Fruit fly (Drosophila melanogaster): ENCODE data around the gene beta4GalT7.

beta4GalT7 gene

DNA sequence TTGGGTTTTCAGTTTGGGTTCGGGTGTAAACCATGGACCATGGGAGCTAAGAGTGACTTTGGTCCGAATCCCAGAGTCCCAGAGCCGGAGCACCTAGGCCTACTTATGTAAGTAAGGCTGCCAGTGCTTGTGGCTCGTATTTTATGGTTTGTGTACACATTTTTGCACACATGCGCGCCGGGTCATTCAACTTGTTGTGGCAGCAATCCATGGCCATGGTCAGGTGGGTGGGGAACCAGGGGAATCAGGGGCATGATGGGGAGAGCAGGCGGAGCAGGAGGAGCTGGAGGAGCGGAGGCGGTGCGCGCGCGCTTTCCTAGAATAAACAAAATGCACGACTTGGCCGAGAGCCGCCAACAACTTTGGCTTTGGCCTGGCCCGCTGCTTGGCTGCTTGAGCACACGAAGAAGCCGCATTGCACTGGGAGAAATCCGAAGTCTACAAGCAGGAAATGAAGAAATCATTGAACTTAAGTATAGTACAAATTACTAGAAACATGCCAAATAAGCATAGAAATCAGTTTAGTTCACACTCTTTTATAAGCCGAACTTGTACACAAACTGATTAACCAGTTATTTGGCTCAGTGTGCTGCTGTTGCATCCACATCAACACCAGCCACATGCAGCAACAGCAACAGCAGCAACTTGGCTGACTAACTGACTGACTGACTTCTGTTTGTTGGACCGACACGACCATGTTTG, 13.2 kb upstream of the beta4GalT7 start:
- TF ChIP-seq Snoo (tag; optimal IDR thresholded peaks at IDR 0.05) (no peak), rn (GFP tag; IDR thresholded peaks at IDR 0.05) (peak; percentile 81), Ets98B (GFP tag; IDR thresholded peaks at IDR 0.05) (peak; percentile 95), CG13204 (GFP tag; optimal IDR thresholded peaks at IDR 0.05) (peak; percentile 72), CG17806 (tag; optimal IDR thresholded peaks at IDR 0.05) (peak; percentile 87), CG34367 (tag; optimal IDR thresholded peaks at IDR 0.05) (peak; percentile 85), CG4496 (GFP tag; IDR thresholded peaks at IDR 0.05) (peak; percentile 95), CG9948 (tag; optimal IDR thresholded peaks at IDR 0.05) (peak; percentile 88), CG32121 (GFP tag; IDR thresholded peaks at IDR 0.05) (peak; percentile 90), CG14655 (GFP tag; optimal IDR thresholded peaks at IDR 0.05) (peak; percentile 96), CG12605 (GFP tag; IDR thresholded peaks at IDR 0.05) (peak; percentile 88), D1 (tag; optimal IDR thresholded peaks at IDR 0.05) (no peak), Pif1B (GFP tag; optimal IDR thresholded peaks at IDR 0.05) (peak; percentile 83), EcR (GFP tag; optimal IDR thresholded peaks at IDR 0.05) (peak; percentile 84), fd96Ca (GFP tag; IDR thresholded peaks at IDR 0.05) (peak; percentile 93), CG8301 (tag; optimal IDR thresholded peaks at IDR 0.05) (peak; percentile 96), Pif1A (GFP tag; optimal IDR thresholded peaks at IDR 0.05) (peak; percentile 87), CG10348 (GFP tag; IDR thresholded peaks at IDR 0.05) (peak; percentile 51; the same call in 1 of the 2 replicates), gl (tag; optimal IDR thresholded peaks at IDR 0.05) (peak; percentile 81), CG15710 (tag; optimal IDR thresholded peaks at IDR 0.05) (peak; percentile 85), CG8159 (tag; optimal IDR thresholded peaks at IDR 0.05) (peak; percentile 87)

DNA sequence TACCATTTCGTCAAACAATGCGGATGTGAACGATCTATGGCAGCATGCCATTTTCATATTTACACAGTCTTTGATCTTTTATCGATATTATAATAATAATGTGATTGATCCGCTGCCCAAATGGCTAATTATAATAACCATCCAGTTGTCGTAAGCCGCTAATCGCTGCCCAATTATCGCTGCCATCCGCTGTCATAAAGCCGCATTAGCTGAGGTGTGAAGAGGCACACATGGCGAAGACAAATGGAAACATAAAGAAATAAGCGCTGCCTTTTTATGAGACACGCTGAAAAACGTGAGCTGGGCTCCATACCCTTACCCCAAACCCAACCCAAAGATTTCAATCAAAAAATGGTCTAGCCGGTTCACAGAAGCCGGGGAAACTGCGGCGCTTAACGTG, 11.0 kb upstream of the beta4GalT7 start:
- TF ChIP-seq rn (GFP tag; IDR thresholded peaks at IDR 0.05) (no peak), CG8159 (tag; optimal IDR thresholded peaks at IDR 0.05) (no peak), CG13204 (GFP tag; optimal IDR thresholded peaks at IDR 0.05) (no peak), D1 (tag; optimal IDR thresholded peaks at IDR 0.05) (no peak)

DNA sequence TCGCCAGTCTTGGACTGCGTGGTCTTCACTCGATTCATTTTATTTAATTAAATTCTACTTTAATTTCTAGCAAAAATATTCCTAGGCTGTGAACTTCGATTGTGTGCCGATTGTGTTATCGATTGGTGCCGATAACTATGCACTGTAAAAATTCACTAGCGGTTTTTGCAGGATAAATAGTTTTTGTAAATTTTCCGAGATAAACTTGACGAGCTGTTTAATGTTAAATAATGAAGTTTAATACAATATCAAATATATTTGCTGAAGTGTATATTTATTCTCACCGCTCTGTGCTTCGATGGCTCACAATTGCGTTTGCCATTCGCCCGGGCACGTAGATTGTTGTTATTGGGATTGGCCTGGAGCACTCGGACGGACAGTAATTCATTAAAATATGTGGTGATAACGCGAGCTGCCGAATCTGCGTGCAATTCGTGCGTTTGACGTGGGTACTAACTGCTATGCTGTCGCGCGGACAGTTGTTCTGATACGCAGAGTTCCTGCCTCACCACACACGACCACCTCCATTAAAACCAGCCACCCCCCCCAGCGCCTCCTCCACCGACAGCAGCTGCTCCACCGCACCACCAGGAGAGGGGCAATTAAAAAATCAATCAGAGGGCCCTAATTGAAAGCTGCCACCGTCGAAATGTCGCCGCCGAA, 2.0 kb downstream of the beta4GalT7 start, which contains the start of the genes EMC6 and Hr96:
EMC6 (minus strand) TSS at position 123 of the 663 bp plus-strand sequence.
Hr96 (plus strand) TSS at position 341 of the 663 bp plus-strand sequence.
- TF ChIP-seq CG8301 (tag; optimal IDR thresholded peaks at IDR 0.05) (peak; percentile 86), gl (tag; optimal IDR thresholded peaks at IDR 0.05) (peak; percentile 76), CG32121 (GFP tag; IDR thresholded peaks at IDR 0.05) (peak; percentile 91), CG8159 (tag; optimal IDR thresholded peaks at IDR 0.05) (peak; percentile 88), CG17806 (tag; optimal IDR thresholded peaks at IDR 0.05) (peak; percentile 86), CG4496 (GFP tag; IDR thresholded peaks at IDR 0.05) (peak; percentile 96), EcR (GFP tag; optimal IDR thresholded peaks at IDR 0.05) (peak; percentile 18), CG34367 (tag; optimal IDR thresholded peaks at IDR 0.05) (peak; percentile 84), CG12605 (GFP tag; IDR thresholded peaks at IDR 0.05) (peak; percentile 69; the same call in 1 of the 2 replicates), CG9948 (tag; optimal IDR thresholded peaks at IDR 0.05) (peak; percentile 84), fd96Ca (GFP tag; IDR thresholded peaks at IDR 0.05) (peak; percentile 93), CG15710 (tag; optimal IDR thresholded peaks at IDR 0.05) (peak; percentile 87), Ets98B (GFP tag; IDR thresholded peaks at IDR 0.05) (peak; percentile 94), CG13204 (GFP tag; optimal IDR thresholded peaks at IDR 0.05) (no peak), CG14655 (GFP tag; optimal IDR thresholded peaks at IDR 0.05) (no peak), Pif1A (GFP tag; optimal IDR thresholded peaks at IDR 0.05) (no peak), Snoo (tag; optimal IDR thresholded peaks at IDR 0.05) (peak; percentile 91), Pif1B (GFP tag; optimal IDR thresholded peaks at IDR 0.05) (peak; percentile 89), rn (GFP tag; IDR thresholded peaks at IDR 0.05) (peak; percentile 85), D1 (tag; optimal IDR thresholded peaks at IDR 0.05) (no peak), CG10348 (GFP tag; IDR thresholded peaks at IDR 0.05) (0 out of 2 replicates have a peak, but pooled peaks have one; percentile 28)

DNA sequence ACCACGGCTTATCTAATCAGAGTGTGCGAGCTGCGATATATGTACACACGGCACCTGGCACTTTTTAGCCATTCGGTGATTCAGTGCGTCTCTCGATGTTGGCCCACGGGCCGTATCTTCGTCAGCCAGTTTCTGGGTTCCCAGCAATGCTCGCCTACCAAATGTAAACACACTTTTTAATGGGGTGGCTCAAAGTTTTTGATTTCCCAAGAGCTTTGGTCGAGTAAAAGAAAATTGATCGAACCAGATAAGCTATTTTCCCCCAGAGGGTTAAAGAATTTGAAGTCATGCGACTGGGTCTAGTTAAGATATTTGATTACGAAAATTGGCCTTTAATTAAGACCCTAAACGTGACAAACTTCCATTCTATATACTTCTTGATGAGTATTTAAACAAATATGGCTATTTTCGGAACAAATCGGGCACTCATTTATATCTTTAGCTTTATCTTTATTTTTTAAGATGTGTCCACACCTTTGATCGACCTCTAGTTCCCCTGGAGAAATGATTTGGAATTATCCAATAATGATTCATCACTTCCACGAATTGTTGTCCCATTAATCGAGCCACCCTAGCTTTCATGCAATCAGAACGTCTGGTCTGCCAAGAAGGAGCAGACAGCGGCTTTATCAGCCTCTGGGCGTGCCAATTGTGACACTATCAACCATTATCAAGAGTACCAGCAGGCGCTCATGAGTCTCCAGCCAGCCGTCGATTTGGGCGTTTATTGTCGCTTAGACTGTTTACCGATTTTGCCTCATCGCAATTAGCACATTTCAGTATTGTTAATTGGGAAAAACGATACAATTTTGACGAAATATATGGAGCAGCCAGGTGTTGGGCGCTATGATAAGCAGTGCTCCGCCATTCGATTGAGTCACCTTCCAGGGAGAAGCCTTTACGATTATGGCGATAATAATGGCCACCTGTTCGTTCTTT, 4.5 kb downstream of the beta4GalT7 start:
- TF ChIP-seq CG17806 (tag; optimal IDR thresholded peaks at IDR 0.05) (peak; percentile 18), CG12605 (GFP tag; IDR thresholded peaks at IDR 0.05) (no peak), Ets98B (GFP tag; IDR thresholded peaks at IDR 0.05) (no peak), EcR (GFP tag; optimal IDR thresholded peaks at IDR 0.05) (no peak), gl (tag; optimal IDR thresholded peaks at IDR 0.05) (no peak), CG8301 (tag; optimal IDR thresholded peaks at IDR 0.05) (no peak), CG34367 (tag; optimal IDR thresholded peaks at IDR 0.05) (no peak), CG10348 (GFP tag; IDR thresholded peaks at IDR 0.05) (no peak), Snoo (tag; optimal IDR thresholded peaks at IDR 0.05) (peak; percentile 55), CG9948 (tag; optimal IDR thresholded peaks at IDR 0.05) (peak; percentile 25), CG32121 (GFP tag; IDR thresholded peaks at IDR 0.05) (0 out of 2 replicates have a peak, but pooled peaks have one; percentile 28), D1 (tag; optimal IDR thresholded peaks at IDR 0.05) (no peak), CG4496 (GFP tag; IDR thresholded peaks at IDR 0.05) (no peak), Pif1A (GFP tag; optimal IDR thresholded peaks at IDR 0.05) (no peak), CG15710 (tag; optimal IDR thresholded peaks at IDR 0.05) (peak; percentile 36), CG13204 (GFP tag; optimal IDR thresholded peaks at IDR 0.05) (no peak), Pif1B (GFP tag; optimal IDR thresholded peaks at IDR 0.05) (no peak), fd96Ca (GFP tag; IDR thresholded peaks at IDR 0.05) (0 out of 3 replicates have a peak, but pooled peaks have one; percentile 35), CG8159 (tag; optimal IDR thresholded peaks at IDR 0.05) (no peak), CG14655 (GFP tag; optimal IDR thresholded peaks at IDR 0.05) (no peak), rn (GFP tag; IDR thresholded peaks at IDR 0.05) (no peak)
